Fruit fly (Drosophila melanogaster) whole organism, prepupa: Measurements from ENCODE around the gene CG32590.

ENCODE experiments used
- Blimp-1 ChIP-seq: fragments of 200-800 bp; sonication (Bioruptor generic); optimal IDR thresholded peaks from 3 replicates; lab custom pipeline; 2017; ENCODE audit warnings: missing biosample characterization, missing genetic modification characterization, mild to moderate bottlenecking, moderate library complexity, missing genetic modification reagents
- CG10631 ChIP-seq: fragments of 200-800 bp; sonication (Bioruptor generic); optimal IDR thresholded peaks from 2 replicates; lab custom pipeline; 2016; ENCODE audit warnings: missing biosample characterization, missing genetic modification characterization
- CG10669 ChIP-seq: fragments of 200-800 bp; sonication (Bioruptor generic); optimal IDR thresholded peaks from 3 replicates; lab custom pipeline; 2018; ENCODE audit warnings: missing biosample characterization, mild to moderate bottlenecking, missing genetic modification characterization, moderate library complexity
- CG11294 ChIP-seq: fragments of 200-800 bp; sonication (Bioruptor generic); IDR thresholded peaks from 2 replicates; pipeline ENCODE4 v1.3.6; 2022; ENCODE audit warnings: missing biosample characterization, missing genetic modification characterization
- CG1621 ChIP-seq: fragments of 200-800 bp; sonication (Bioruptor generic); optimal IDR thresholded peaks from 3 replicates; lab custom pipeline; 2018; ENCODE audit warnings: missing biosample characterization, mild to moderate bottlenecking, missing genetic modification characterization
- CG16779 ChIP-seq: fragments of 200-800 bp; sonication (Bioruptor generic); optimal IDR thresholded peaks from 3 replicates; lab custom pipeline; 2017; ENCODE audit warnings: missing biosample characterization, mild to moderate bottlenecking, missing genetic modification characterization
- CG3032 ChIP-seq: fragments of 200-800 bp; optimal IDR thresholded peaks from 2 replicates; lab custom pipeline; 2019; ENCODE audit warnings: missing biosample characterization, mild to moderate bottlenecking, missing genetic modification characterization, moderate library complexity
- CG32006 ChIP-seq: fragments of 200-800 bp; sonication (Bioruptor generic); optimal IDR thresholded peaks from 3 replicates; lab custom pipeline; 2017; ENCODE audit warnings: missing biosample characterization, mild to moderate bottlenecking, missing genetic modification characterization
- CG34406 ChIP-seq: fragments of 200-800 bp; sonication (Bioruptor generic); optimal IDR thresholded peaks from 3 replicates; lab custom pipeline; 2016; ENCODE audit warnings: missing biosample characterization, missing genetic modification characterization
- CG3919 ChIP-seq: fragments of 200-800 bp; sonication (Bioruptor generic); optimal IDR thresholded peaks from 3 replicates; lab custom pipeline; 2016; ENCODE audit warnings: missing biosample characterization, missing genetic modification characterization
- CG4318 ChIP-seq: fragments of 200-800 bp; sonication (Bioruptor generic); optimal IDR thresholded peaks from 3 replicates; lab custom pipeline; 2017; ENCODE audit warnings: missing biosample characterization, mild to moderate bottlenecking, missing genetic modification characterization
- CG6163 ChIP-seq: fragments of 200-800 bp; sonication (Bioruptor generic); IDR thresholded peaks from 3 replicates; pipeline ENCODE4 v1.3.6; 2022; ENCODE audit warnings: missing biosample characterization, missing genetic modification characterization
- CG6276 ChIP-seq: fragments of 200-800 bp; sonication (Bioruptor generic); optimal IDR thresholded peaks from 2 replicates; lab custom pipeline; 2017; ENCODE audit warnings: missing biosample characterization, mild to moderate bottlenecking, missing genetic modification characterization
- CG6792 ChIP-seq: fragments of 200-800 bp; sonication (Bioruptor generic); optimal IDR thresholded peaks from 3 replicates; lab custom pipeline; 2016; ENCODE audit warnings: missing biosample characterization, missing genetic modification characterization
- CG7368 ChIP-seq: fragments of 200-800 bp; sonication (Bioruptor generic); optimal IDR thresholded peaks from 3 replicates; lab custom pipeline; 2016; ENCODE audit warnings: missing biosample characterization, missing genetic modification characterization
- CG8319 ChIP-seq: fragments of 200-800 bp; sonication (Bioruptor generic); optimal IDR thresholded peaks from 3 replicates; lab custom pipeline; 2016; ENCODE audit warnings: missing biosample characterization, missing genetic modification characterization
- CG8632 ChIP-seq: fragments of 200-800 bp; sonication (Bioruptor generic); optimal IDR thresholded peaks from 3 replicates; lab custom pipeline; 2016; ENCODE audit warnings: missing biosample characterization, missing genetic modification characterization
- CG9139 ChIP-seq: fragments of 200-800 bp; sonication (Bioruptor generic); optimal IDR thresholded peaks from 3 replicates; lab custom pipeline; 2017; ENCODE audit warnings: missing biosample characterization, mild to moderate bottlenecking, missing genetic modification characterization
- Eip75B ChIP-seq: fragments of 200-800 bp; sonication (Bioruptor generic); optimal IDR thresholded peaks from 3 replicates; lab custom pipeline; 2016; ENCODE audit warnings: missing biosample characterization, missing genetic modification characterization
- Eip78C ChIP-seq: fragments of 200-800 bp; sonication (Bioruptor generic); peaks from one replicate; lab custom pipeline; 2016; ENCODE audit warnings: missing biosample characterization, missing genetic modification characterization
- Ets21C ChIP-seq: fragments of 200-800 bp; sonication (Bioruptor generic); optimal IDR thresholded peaks from 3 replicates; lab custom pipeline; 2016; ENCODE audit warnings: missing biosample characterization, missing genetic modification characterization
- Gug ChIP-seq: fragments of 200-800 bp; sonication (Bioruptor generic); IDR thresholded peaks from 2 replicates; pipeline ENCODE4 v1.3.6; 2022; ENCODE audit warnings: missing biosample characterization, missing genetic modification characterization
- Hr39 ChIP-seq: fragments of 200-800 bp; sonication (Bioruptor generic); optimal IDR thresholded peaks from 2 replicates; lab custom pipeline; 2016; ENCODE audit warnings: missing biosample characterization, missing genetic modification characterization
- Hr4 ChIP-seq: fragments of 200-800 bp; sonication (Bioruptor generic); optimal IDR thresholded peaks from 3 replicates; lab custom pipeline; 2016; ENCODE audit warnings: missing biosample characterization, missing genetic modification characterization
- Lpt ChIP-seq: fragments of 200-800 bp; sonication (Bioruptor generic); optimal IDR thresholded peaks from 3 replicates; lab custom pipeline; 2016; ENCODE audit warnings: missing biosample characterization, missing genetic modification characterization
- OdsH ChIP-seq: fragments of 200-800 bp; sonication (Bioruptor generic); optimal IDR thresholded peaks from 3 replicates; lab custom pipeline; 2016; ENCODE audit warnings: missing biosample characterization, missing genetic modification characterization
- Smox ChIP-seq: fragments of 200-800 bp; sonication (Bioruptor generic); optimal IDR thresholded peaks from 3 replicates; lab custom pipeline; 2016; ENCODE audit warnings: missing biosample characterization, missing genetic modification characterization
- Sox102F ChIP-seq: fragments of 200-800 bp; sonication (Bioruptor generic); optimal IDR thresholded peaks from 2 replicates; lab custom pipeline; 2016; ENCODE audit warnings: missing biosample characterization, mild to moderate bottlenecking, missing genetic modification characterization
- Sox15 ChIP-seq: fragments of 200-800 bp; sonication (Bioruptor generic); optimal IDR thresholded peaks from 3 replicates; lab custom pipeline; 2016; ENCODE audit warnings: missing biosample characterization, missing genetic modification characterization
- achi ChIP-seq: fragments of 200-800 bp; sonication (Bioruptor generic); optimal IDR thresholded peaks from 3 replicates; lab custom pipeline; 2016; ENCODE audit warnings: missing biosample characterization, missing genetic modification characterization
- acj6 ChIP-seq: fragments of 200-800 bp; sonication (Bioruptor generic); optimal IDR thresholded peaks from 3 replicates; lab custom pipeline; 2016; ENCODE audit warnings: missing biosample characterization, missing genetic modification characterization
- cyc ChIP-seq: fragments of 200-800 bp; sonication (Bioruptor generic); optimal IDR thresholded peaks from 3 replicates; lab custom pipeline; 2016; ENCODE audit warnings: missing biosample characterization, missing genetic modification characterization
- dac ChIP-seq: fragments of 200-800 bp; sonication (Bioruptor generic); optimal IDR thresholded peaks from 2 replicates; lab custom pipeline; 2017; ENCODE audit warnings: missing biosample characterization, mild to moderate bottlenecking, missing genetic modification characterization
- dsx ChIP-seq: fragments of 200-800 bp; optimal IDR thresholded peaks from 3 replicates; lab custom pipeline; 2019; ENCODE audit warnings: missing biosample characterization, mild to moderate bottlenecking, missing genetic modification characterization, moderate library complexity; ENCODE audit not compliant: poor library complexity, severe bottlenecking
- fd85E ChIP-seq: fragments of 200-800 bp; sonication (Bioruptor generic); optimal IDR thresholded peaks from 3 replicates; lab custom pipeline; 2016; ENCODE audit warnings: missing biosample characterization, missing genetic modification characterization
- fkh ChIP-seq: fragments of 200-800 bp; sonication (Bioruptor generic); optimal IDR thresholded peaks from 3 replicates; lab custom pipeline; 2017; ENCODE audit warnings: missing biosample characterization, mild to moderate bottlenecking, missing genetic modification characterization, moderate library complexity
- net ChIP-seq: fragments of 200-800 bp; sonication (Bioruptor generic); optimal IDR thresholded peaks from 3 replicates; lab custom pipeline; 2016; ENCODE audit warnings: missing biosample characterization, missing genetic modification characterization
- pdm3 ChIP-seq: fragments of 200-800 bp; sonication (Bioruptor generic); optimal IDR thresholded peaks from 3 replicates; lab custom pipeline; 2016; ENCODE audit warnings: missing biosample characterization, missing genetic modification characterization
- salr ChIP-seq, 2 experiments: fragments of 200-800 bp; sonication (Bioruptor generic); optimal IDR thresholded peaks; 3 replicates each; lab custom pipeline; 2016 to 2018; ENCODE audit warnings: missing biosample characterization in 2 of 2, missing genetic modification characterization in 2 of 2, mild to moderate bottlenecking in 1 of 2
- spab ChIP-seq: fragments of 200-800 bp; sonication (Bioruptor generic); optimal IDR thresholded peaks from 2 replicates; lab custom pipeline; 2017; ENCODE audit warnings: missing biosample characterization, mild to moderate bottlenecking, missing genetic modification characterization, missing genetic modification reagents
- ss ChIP-seq, 2 experiments: fragments of 200-800 bp; sonication (Bioruptor generic); optimal IDR thresholded peaks; 2 replicates in 1 of 2; 3 replicates in 1 of 2; lab custom pipeline; 2017 to 2018; ENCODE audit warnings: mild to moderate bottlenecking in 2 of 2, missing biosample characterization in 2 of 2, missing genetic modification characterization in 2 of 2, moderate library complexity in 1 of 2
- topi ChIP-seq: fragments of 200-800 bp; sonication (Bioruptor generic); optimal IDR thresholded peaks from 3 replicates; lab custom pipeline; 2016; ENCODE audit warnings: missing biosample characterization, missing genetic modification characterization
- vri ChIP-seq: fragments of 200-800 bp; sonication (Bioruptor generic); optimal IDR thresholded peaks from 3 replicates; lab custom pipeline; 2016; ENCODE audit warnings: missing biosample characterization, mild to moderate bottlenecking, missing genetic modification characterization

Gene CG32590

DNA sequence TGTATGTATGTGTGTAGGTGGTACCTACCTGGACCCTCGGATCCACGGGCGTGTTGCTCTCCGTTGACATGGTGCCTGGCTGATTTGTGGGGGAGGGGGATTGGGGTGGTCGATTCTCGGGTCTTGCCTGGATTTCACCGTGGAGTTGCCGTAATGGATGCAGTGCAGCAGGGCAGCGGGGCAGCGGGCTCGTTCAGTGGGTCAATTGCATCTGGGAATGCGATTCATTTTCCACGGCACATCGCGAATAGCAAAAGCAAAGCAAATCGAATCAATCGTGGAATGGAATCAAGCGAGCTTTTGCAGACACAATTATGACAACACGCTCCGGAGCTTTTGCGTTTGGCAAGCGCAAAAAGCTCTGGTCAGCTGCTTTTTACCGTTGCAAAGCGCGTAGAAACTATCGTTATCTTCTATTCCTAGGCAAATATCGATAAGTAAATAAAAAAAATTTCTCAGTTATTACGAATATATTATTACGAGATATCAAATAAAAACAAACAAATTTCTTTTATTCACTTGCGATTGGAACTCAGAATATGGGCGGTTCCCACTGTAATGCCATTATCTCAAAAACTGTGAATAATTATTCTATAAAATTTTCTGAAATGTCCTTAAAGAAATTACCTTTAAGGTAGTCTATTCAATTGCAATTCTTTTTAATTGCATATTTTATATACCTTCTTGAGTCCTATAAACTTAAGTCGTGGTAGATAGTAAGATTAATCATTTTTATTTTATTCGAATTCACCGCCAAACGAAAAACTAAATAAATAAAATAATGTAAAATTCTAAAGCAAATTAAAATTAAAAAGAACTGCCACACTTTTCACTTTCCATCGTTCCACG, 7.0 kb downstream of the CG32590 start, which contains the start of gene CG14408:
Gene CG14408, minus strand, starts transcription at position 321 of the 849 bp plus-strand sequence.
- no peak for TF ChIP-seq CG32006 (GFP tag; lab: Kevin White, UChicago)
- TF ChIP-seq topi: peak; percentile 3
- TF ChIP-seq Sox102F: no peak
- TF ChIP-seq CG8319 (GFP tag; lab: Kevin White, UChicago): no peak
- no peak for TF ChIP-seq Hr4 (GFP tag; lab: Kevin White, UChicago)
- TF ChIP-seq Eip78C (GFP tag; lab: Kevin White, UChicago): peak; percentile 51
- TF ChIP-seq fkh (GFP tag; lab: Kevin White, UChicago): peak; percentile 6
- no peak for TF ChIP-seq Blimp-1 (GFP tag; lab: Kevin White, UChicago)
- TF ChIP-seq CG8632: no peak

DNA sequence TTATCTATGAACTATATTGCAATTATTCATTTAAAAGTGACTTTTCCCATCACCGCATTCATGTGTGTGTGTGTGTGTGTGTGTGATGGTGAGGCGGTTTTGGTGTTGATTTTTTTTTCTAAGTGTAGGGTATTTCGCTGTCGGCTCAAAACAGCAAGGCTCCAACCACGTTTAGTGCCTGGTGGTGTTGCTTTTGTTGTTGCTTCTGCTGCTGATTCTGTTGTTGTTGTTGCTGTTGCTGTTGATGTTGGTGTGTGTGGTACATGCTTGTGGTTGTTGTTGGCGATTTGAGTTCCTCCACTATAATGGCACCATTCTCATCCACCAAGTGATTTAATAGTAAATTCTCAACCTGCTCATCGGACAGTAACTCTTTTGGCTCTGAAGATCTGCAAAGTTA, 11.3 kb downstream of the CG32590 start:
- TF ChIP-seq vri (GFP tag; lab: Kevin White, UChicago) (no peak), Hr39 (GFP tag; lab: Kevin White, UChicago) (no peak), dsx (no peak), CG34406 (GFP tag; lab: Kevin White, UChicago) (no peak), CG4318 (GFP tag; lab: Kevin White, UChicago) (no peak), CG10669 (no peak), cyc (GFP tag; lab: Kevin White, UChicago) (no peak), CG1621 (tag; lab: Kevin White, UChicago) (no peak), CG6163 (no peak), spab (GFP tag; lab: Kevin White, UChicago) (no peak), pdm3 (GFP tag; lab: Kevin White, UChicago) (no peak), Sox15 (GFP tag; lab: Kevin White, UChicago) (no peak)
- TF ChIP-seq, all 60 proteins: peak for 0

dm6 chrX:14825922-14826617, 12.8 kb downstream of the CG32590 start, which contains the start of gene rut:
TSS of gene rut (minus strand) at chrX:14826073.
- TF ChIP-seq CG6792 (GFP tag; lab: Kevin White, UChicago) (no peak), fd85E (GFP tag; lab: Kevin White, UChicago) (no peak), CG8319 (GFP tag; lab: Kevin White, UChicago) (no peak), ss (GFP tag; optimal IDR thresholded peaks at IDR 0.05; lab: Kevin White, UChicago) (peak in 1 of 2 experiments; percentile 7), Lpt (no peak), CG3919 (GFP tag; lab: Kevin White, UChicago) (peak; percentile 36), salr (GFP tag; optimal IDR thresholded peaks at IDR 0.05; lab: Kevin White, UChicago) (no peak), Hr4 (GFP tag; lab: Kevin White, UChicago) (no peak), CG3032 (tag; lab: Kevin White, UChicago) (no peak), CG7368 (GFP tag; lab: Kevin White, UChicago) (peak; percentile 0), dsx (no peak), CG6276 (GFP tag; lab: Kevin White, UChicago) (no peak), Sox15 (GFP tag; lab: Kevin White, UChicago) (no peak), OdsH (GFP tag; lab: Kevin White, UChicago) (no peak), Smox (GFP tag; lab: Kevin White, UChicago) (no peak), vri (GFP tag; lab: Kevin White, UChicago) (peak; percentile 2), CG9139 (GFP tag; lab: Kevin White, UChicago) (no peak), CG1621 (tag; lab: Kevin White, UChicago) (no peak), acj6 (GFP tag; lab: Kevin White, UChicago) (no peak), dac (GFP tag; lab: Kevin White, UChicago) (no peak), pdm3 (GFP tag; lab: Kevin White, UChicago) (no peak), spab (GFP tag; lab: Kevin White, UChicago) (no peak), CG11294 (GFP tag; lab: Robert Waterston, UW) (no peak), cyc (GFP tag; lab: Kevin White, UChicago) (no peak), CG8632 (no peak), CG10631 (no peak), CG34406 (GFP tag; lab: Kevin White, UChicago) (no peak), Gug (GFP tag; lab: Robert Waterston, UW) (no peak), CG16779 (tag; lab: Kevin White, UChicago) (no peak), Eip75B (GFP tag; lab: Kevin White, UChicago) (peak; percentile 16), achi (GFP tag; lab: Kevin White, UChicago) (no peak), net (peak; percentile 10), Hr39 (GFP tag; lab: Kevin White, UChicago) (no peak), topi (no peak), Ets21C (GFP tag; lab: Kevin White, UChicago) (no peak)
